Worm (Caenorhabditis elegans): ENCODE results near the gene rpl-3.

Gene rpl-3

ce11 chrIII:3902588-3903325 is 35.1 kb downstream of the rpl-3 start (continued):
- TF ChIP-seq saeg-2 (GFP tag; IDR thresholded peaks at IDR 0.05) = no peak
- TF ChIP-seq egl-43 (GFP tag; IDR thresholded peaks at IDR 0.05) = peak; percentile 64; the same call in 1 of the 2 replicates
- peak; percentile 69; the same call in 1 of the 2 replicates for TF ChIP-seq zfp-3 (GFP tag; conservative IDR thresholded peaks at IDR 0.05)
- TF ChIP-seq ctbp-1 (GFP tag; IDR thresholded peaks at IDR 0.05) = no peak
- no peak for TF ChIP-seq snpc-4 (tag; optimal IDR thresholded peaks at IDR 0.05)
- no peak for TF ChIP-seq zip-2 (tag; optimal IDR thresholded peaks at IDR 0.05)
- TF ChIP-seq unc-62 (GFP tag; optimal IDR thresholded peaks at IDR 0.05 in 1 of 2) = peak in 1 of 2 experiments; percentile 98
- no peak for TF ChIP-seq unc-62 (tag; optimal IDR thresholded peaks at IDR 0.05)
- no peak for TF ChIP-seq pqm-1 (tag; optimal IDR thresholded peaks at IDR 0.05)

ce11 chrIII:3906481-3906880 is 38.8 kb downstream of the rpl-3 start:
- no peak for TF ChIP-seq saeg-2 (GFP tag; IDR thresholded peaks at IDR 0.05)
- TF ChIP-seq mdt-29 (GFP tag; IDR thresholded peaks at IDR 0.05) = no peak
- TF ChIP-seq F37D6.2 (tag; optimal IDR thresholded peaks at IDR 0.05) = no peak
- TF ChIP-seq zag-1 (tag; optimal IDR thresholded peaks at IDR 0.05) = no peak
- no peak for TF ChIP-seq nhr-6 (tag; optimal IDR thresholded peaks at IDR 0.05)
- no peak for TF ChIP-seq hlh-11 (tag; optimal IDR thresholded peaks at IDR 0.05)
- no peak for TF ChIP-seq Y105C5A.15 (GFP tag; IDR thresholded peaks at IDR 0.05)
- no peak for TF ChIP-seq T26A8.4 (GFP tag; IDR thresholded peaks at IDR 0.05)
- TF ChIP-seq F10B5.3 (tag; optimal IDR thresholded peaks at IDR 0.05) = no peak
- TF ChIP-seq nhr-41 (GFP tag; IDR thresholded peaks at IDR 0.05) = no peak
- no peak for TF ChIP-seq mep-1 (tag; optimal IDR thresholded peaks at IDR 0.05)
- TF ChIP-seq dmd-9 (GFP tag; IDR thresholded peaks at IDR 0.05) = no peak
- TF ChIP-seq spr-1 (tag; optimal IDR thresholded peaks at IDR 0.05) = no peak
- no peak for TF ChIP-seq F44E2.7 (GFP tag; IDR thresholded peaks at IDR 0.05)
- no peak for TF ChIP-seq ZK546.5 (tag; optimal IDR thresholded peaks at IDR 0.05)
- no peak for TF ChIP-seq mxl-3 (GFP tag; optimal IDR thresholded peaks at IDR 0.05)
- TF ChIP-seq madf-9 (GFP tag; conservative IDR thresholded peaks at IDR 0.05) = no peak
- TF ChIP-seq arid-1 (GFP tag; conservative IDR thresholded peaks at IDR 0.05) = no peak

- TF ChIP-seq unc-62 (GFP tag; optimal IDR thresholded peaks at IDR 0.05 in 1 of 2) (peak in 1 of 2 experiments; percentile 76), unc-62 (tag; optimal IDR thresholded peaks at IDR 0.05) (no peak), nhr-111 (GFP tag; optimal IDR thresholded peaks at IDR 0.05) (no peak), daf-12 (tag; optimal IDR thresholded peaks at IDR 0.05) (no peak)
Measured at ce11 chrIII:3907587-3907986, 39.9 kb downstream of the rpl-3 start, which contains the start of gene mmcm-1. Gene mmcm-1 (minus strand): TSS chrIII:3907687.

DNA sequence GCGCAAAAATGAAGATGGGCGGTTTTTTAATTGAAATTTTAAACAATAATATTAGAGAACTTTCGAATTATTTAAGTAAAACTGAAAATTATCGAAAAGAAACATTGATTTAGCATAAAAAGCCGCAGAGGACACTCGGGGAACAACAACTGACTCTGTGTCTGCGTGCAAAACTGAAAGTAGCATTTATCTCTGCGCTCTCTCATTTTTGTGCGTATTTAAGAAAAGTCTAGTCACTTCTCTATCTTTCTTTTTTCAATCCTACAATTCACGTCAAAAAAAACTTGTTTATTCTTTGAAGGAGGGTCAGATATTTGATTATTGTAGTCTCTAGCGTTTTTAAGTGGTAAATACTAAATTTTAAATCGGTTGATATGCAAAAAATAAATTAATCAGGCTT is 40.6 kb downstream of the rpl-3 start:
- no peak for TF ChIP-seq ceh-62 (tag; optimal IDR thresholded peaks at IDR 0.05)
- no peak for TF ChIP-seq egl-27 (tag; optimal IDR thresholded peaks at IDR 0.05)
- TF ChIP-seq nhr-237 (tag; optimal IDR thresholded peaks at IDR 0.05) = no peak
- TF ChIP-seq fkh-10 (GFP tag; optimal IDR thresholded peaks at IDR 0.05) = no peak
- TF ChIP-seq dmd-8 (GFP tag; IDR thresholded peaks at IDR 0.05) = no peak
- no peak for TF ChIP-seq snpc-1.2 (GFP tag; IDR thresholded peaks at IDR 0.05)
- no peak for TF ChIP-seq jun-1 (tag; optimal IDR thresholded peaks at IDR 0.05)
- TF ChIP-seq lsy-2 (tag; optimal IDR thresholded peaks at IDR 0.05) = peak; percentile 12 to 43
- peak; percentile 13; the same call in 1 of the 2 replicates for TF ChIP-seq dmd-6 (GFP tag; IDR thresholded peaks at IDR 0.05)
- TF ChIP-seq lin-29 (GFP tag; IDR thresholded peaks at IDR 0.05) = no peak
- peak; percentile 5 for TF ChIP-seq nhr-77 (tag; optimal IDR thresholded peaks at IDR 0.05)
- TF ChIP-seq saeg-2 (GFP tag; IDR thresholded peaks at IDR 0.05) = no peak
- TF ChIP-seq pqm-1 (tag; optimal IDR thresholded peaks at IDR 0.05) = no peak
- TF ChIP-seq F37D6.2 (tag; optimal IDR thresholded peaks at IDR 0.05) = no peak
- TF ChIP-seq daf-8 (GFP tag; IDR thresholded peaks at IDR 0.05) = no peak
- peak; percentile 41 for TF ChIP-seq hlh-30 (tag; optimal IDR thresholded peaks at IDR 0.05; ENCODE audit: insufficient read depth)
- no peak for TF ChIP-seq nhr-10 (tag; optimal IDR thresholded peaks at IDR 0.05)
- no peak for TF ChIP-seq php-3 (GFP tag; IDR thresholded peaks at IDR 0.05)
- TF ChIP-seq mxl-3 (GFP tag; optimal IDR thresholded peaks at IDR 0.05) = no peak
- no peak for TF ChIP-seq hmg-1.1 (GFP tag; IDR thresholded peaks at IDR 0.05)
- no peak for TF ChIP-seq lin-39 (tag; optimal IDR thresholded peaks at IDR 0.05)
- peak; percentile 58 for TF ChIP-seq hlh-11 (tag; optimal IDR thresholded peaks at IDR 0.05)
- TF ChIP-seq pha-4 (GFP tag; IDR thresholded peaks at IDR 0.05) = no peak
- no peak for TF ChIP-seq pha-4 (tag; optimal IDR thresholded peaks at IDR 0.05)
